Worm (Caenorhabditis elegans): ENCODE results near the gene pdcd-2.

pdcd-2 gene

ce11 chrIII:4379717-4380116, 38.1 kb downstream of the pdcd-2 start, which contains the start of gene B0284.3:
B0284.3 (minus strand) TSS chrIII:4379817.
- TF ChIP-seq ama-1 (optimal IDR thresholded peaks at IDR 0.05) (no peak), sox-4 (tag; optimal IDR thresholded peaks at IDR 0.05) (no peak), nhr-77 (tag; optimal IDR thresholded peaks at IDR 0.05) (no peak)

ce11 chrIII:4378600-4379293, 39.1 kb downstream of the pdcd-2 start:
- peak; percentile 28 for TF ChIP-seq rnt-1 (tag; optimal IDR thresholded peaks at IDR 0.05)
- TF ChIP-seq efl-1 (optimal IDR thresholded peaks at IDR 0.05) = peak in 1 of 2 experiments; percentile 38
- TF ChIP-seq efl-1 (GFP tag; optimal IDR thresholded peaks at IDR 0.05 in 1 of 2) = peak in 1 of 2 experiments; percentile 61
- TF ChIP-seq xbp-1 (tag; optimal IDR thresholded peaks at IDR 0.05) = peak; percentile 25
- peak; percentile 52 for TF ChIP-seq snu-23 (GFP tag; optimal IDR thresholded peaks at IDR 0.05)
- peak; percentile 48; the same call in 1 of the 2 replicates for TF ChIP-seq ceh-88 (GFP tag; IDR thresholded peaks at IDR 0.05)
- 0 out of 2 replicates have a peak, but pooled peaks have one; percentile 28 for TF ChIP-seq grh-1 (GFP tag; IDR thresholded peaks at IDR 0.05)
- TF ChIP-seq irx-1 (tag; optimal IDR thresholded peaks at IDR 0.05) = peak; percentile 19
- peak; percentile 29 for TF ChIP-seq fkh-8 (tag; optimal IDR thresholded peaks at IDR 0.05)
- TF ChIP-seq elt-3 (tag; optimal IDR thresholded peaks at IDR 0.05) = peak in 1 of 6 experiments; percentile 17
- peak; percentile 62 for TF ChIP-seq nhr-71 (tag; optimal IDR thresholded peaks at IDR 0.05)
- TF ChIP-seq isw-1 (GFP tag; IDR thresholded peaks at IDR 0.05) = peak; percentile 8; the same call in 1 of the 2 replicates
- TF ChIP-seq aly-2 (tag; optimal IDR thresholded peaks at IDR 0.05) = peak; percentile 30
- peak; percentile 50 for TF ChIP-seq mep-1 (tag; optimal IDR thresholded peaks at IDR 0.05)
- peak; percentile 48 for TF ChIP-seq nhr-20 (tag; optimal IDR thresholded peaks at IDR 0.05)
- TF ChIP-seq dsc-1 (tag; optimal IDR thresholded peaks at IDR 0.05) = peak; percentile 25
- peak in 1 of 2 experiments; percentile 21 for TF ChIP-seq lin-35 (GFP tag; optimal IDR thresholded peaks at IDR 0.05)
- peak; percentile 56 for TF ChIP-seq nhr-90 (tag; optimal IDR thresholded peaks at IDR 0.05; ENCODE audit: poor library complexity)
- peak; percentile 30 to 65 for TF ChIP-seq lsy-2 (tag; optimal IDR thresholded peaks at IDR 0.05)
- TF ChIP-seq nhr-85 (tag) = peak; percentile 56
- peak; percentile 13 for TF ChIP-seq pax-3 (tag; optimal IDR thresholded peaks at IDR 0.05)
- peak; percentile 23 for TF ChIP-seq C16A3.4 (tag; optimal IDR thresholded peaks at IDR 0.05)
- TF ChIP-seq nhr-19 (GFP tag; conservative IDR thresholded peaks at IDR 0.05) = peak; percentile 81
- peak; percentile 27 for TF ChIP-seq skn-1 (tag; optimal IDR thresholded peaks at IDR 0.05)
- TF ChIP-seq swsn-7 (tag; optimal IDR thresholded peaks at IDR 0.05) = peak; percentile 52
- TF ChIP-seq tbx-2 (tag; optimal IDR thresholded peaks at IDR 0.05) = peak; percentile 23
- peak in 1 of 3 experiments; percentile 5 for TF ChIP-seq dpl-1 (GFP tag; optimal IDR thresholded peaks at IDR 0.05)
- TF ChIP-seq lir-3 (tag; optimal IDR thresholded peaks at IDR 0.05; ENCODE audit: poor library complexity) = peak; percentile 8
- TF ChIP-seq nhr-47 (tag; optimal IDR thresholded peaks at IDR 0.05) = peak; percentile 56
- peak; percentile 28 for TF ChIP-seq blmp-1 (tag; optimal IDR thresholded peaks at IDR 0.05)
- peak in 1 of 2 experiments; percentile 1 for TF ChIP-seq mdl-1 (tag; optimal IDR thresholded peaks at IDR 0.05)

- TF ChIP-seq mab-9 (GFP tag; IDR thresholded peaks at IDR 0.05) (no peak), grh-1 (GFP tag; IDR thresholded peaks at IDR 0.05) (no peak), unc-86 (tag; optimal IDR thresholded peaks at IDR 0.05) (no peak), nhr-71 (tag; optimal IDR thresholded peaks at IDR 0.05) (no peak), sup-37 (GFP tag; optimal IDR thresholded peaks at IDR 0.05) (no peak), rnt-1 (tag; optimal IDR thresholded peaks at IDR 0.05) (no peak), egl-13 (tag; optimal IDR thresholded peaks at IDR 0.05) (no peak), ztf-4 (tag; optimal IDR thresholded peaks at IDR 0.05) (no peak)
Measured at ce11 chrIII:4374854-4375253, 43.0 kb downstream of the pdcd-2 start, which contains the start of gene pals-26. pals-26 (plus strand) TSS chrIII:4375154.

Measured in whole organism, L1 larva.